Worm (Caenorhabditis elegans): ENCODE data around the gene C25F9.8.

DNA sequence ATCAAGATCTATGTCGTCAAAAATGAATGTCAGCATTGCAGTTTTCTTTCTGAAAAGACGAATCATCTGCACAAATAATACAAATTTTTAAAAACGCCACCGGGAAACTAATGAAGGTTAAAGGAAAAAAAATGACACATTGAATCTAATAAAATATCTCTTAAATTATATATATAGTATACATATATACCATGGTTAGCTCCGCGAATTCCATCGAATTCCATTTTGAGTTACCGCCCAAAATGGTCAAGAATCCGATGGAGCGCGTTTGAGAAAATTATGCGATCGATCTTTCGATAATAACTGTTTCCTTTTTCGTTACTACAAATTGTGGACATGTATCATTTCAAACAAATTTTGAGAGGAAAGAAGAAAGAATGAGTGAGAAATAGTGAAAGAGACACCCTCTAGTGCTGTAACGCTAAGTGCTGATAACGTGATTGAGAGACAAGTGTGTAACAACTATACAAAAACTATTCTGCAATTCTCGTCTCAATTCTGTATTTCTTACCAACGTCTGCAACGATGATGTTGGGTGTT, 10.5 kb downstream of the C25F9.8 start, which contains the start of the genes C25F9.6 and C25F9.10:
- TF ChIP-seq dox-1 (GFP tag; IDR thresholded peaks at IDR 0.05) (peak; percentile 39; the same call in 1 of the 2 replicates), lin-54 (GFP tag; optimal IDR thresholded peaks at IDR 0.05) (no peak), lir-1 (GFP tag; conservative IDR thresholded peaks at IDR 0.05) (no peak), sptf-2 (GFP tag; optimal IDR thresholded peaks at IDR 0.05) (no peak), nfya-1 (tag; optimal IDR thresholded peaks at IDR 0.05; ENCODE audit: borderline replicate concordance, insufficient read depth) (no peak), pha-4 (tag; optimal IDR thresholded peaks at IDR 0.05) (no peak), pbrm-1 (GFP tag; IDR thresholded peaks at IDR 0.05) (no peak), nhr-120 (GFP tag; IDR thresholded peaks at IDR 0.05) (no peak), Y79H2A.3 (GFP tag; conservative IDR thresholded peaks at IDR 0.05) (no peak)
